Worm (Caenorhabditis elegans) whole organism, L2 larva: ENCODE results near the gene atln-1.

Experiments used
- R02D3.7 ChIP-seq: fragments of 150-350 bp; optimal IDR thresholded peaks from 2 replicates; lab custom pipeline; 2014; ENCODE audit warnings: missing biosample characterization, missing genetic modification characterization
- aly-2 ChIP-seq: fragments of 150-350 bp; optimal IDR thresholded peaks from 2 replicates; lab custom pipeline; 2014; ENCODE audit warnings: missing biosample characterization, missing genetic modification characterization
- ceh-82 ChIP-seq: fragments of 150-350 bp; optimal IDR thresholded peaks from 2 replicates; lab custom pipeline; 2014; ENCODE audit warnings: missing biosample characterization, missing genetic modification characterization
- lin-11 ChIP-seq: fragments of 150-350 bp; sonication (generic microtip); optimal IDR thresholded peaks from 2 replicates; lab custom pipeline; 2014; ENCODE audit warnings: missing biosample characterization, missing genetic modification characterization, inconsistent platforms, mixed read lengths
- lin-13 ChIP-seq: fragments of 150-350 bp; optimal IDR thresholded peaks from 2 replicates; lab custom pipeline; 2014; ENCODE audit warnings: missing biosample characterization, missing genetic modification reagents, missing genetic modification characterization
- nhr-10 ChIP-seq: sonication (generic microtip); optimal IDR thresholded peaks from 2 replicates; lab custom pipeline; 2017; ENCODE audit warnings: missing biosample characterization, missing genetic modification characterization
- nhr-11 ChIP-seq: fragments of 150-350 bp; optimal IDR thresholded peaks from 2 replicates; lab custom pipeline; 2014; ENCODE audit warnings: missing biosample characterization, missing genetic modification characterization
- nhr-12 ChIP-seq: fragments of 150-350 bp; optimal IDR thresholded peaks from 2 replicates; lab custom pipeline; 2014; ENCODE audit warnings: missing biosample characterization, missing genetic modification characterization
- nhr-237 ChIP-seq: fragments of 150-350 bp; optimal IDR thresholded peaks from 2 replicates; lab custom pipeline; 2014; ENCODE audit warnings: missing biosample characterization, missing genetic modification characterization
- zag-1 ChIP-seq: fragments of 150-350 bp; optimal IDR thresholded peaks from 2 replicates; lab custom pipeline; 2014; ENCODE audit warnings: missing biosample characterization, missing genetic modification characterization

- no peak for TF ChIP-seq nhr-237 (tag; lab: Kevin White, UChicago)
- TF ChIP-seq nhr-11 (tag; lab: Kevin White, UChicago), result no peak
- no peak for TF ChIP-seq ceh-82 (tag; lab: Kevin White, UChicago)
- TF ChIP-seq R02D3.7 (tag; lab: Kevin White, UChicago), result no peak
- TF ChIP-seq zag-1, result no peak
- no peak for TF ChIP-seq aly-2 (tag; lab: Kevin White, UChicago)
- TF ChIP-seq lin-11 (tag; lab: Kevin White, UChicago), result no peak
- no peak for TF ChIP-seq lin-13 (GFP tag; lab: Kevin White, UChicago)
- no peak for TF ChIP-seq nhr-12 (tag; lab: Kevin White, UChicago)
- TF ChIP-seq nhr-10 (tag; lab: Kevin White, UChicago), result no peak
Measured at ce11 chrIV:2770067-2770466, 18.4 kb upstream of the atln-1 start.
